Fruit fly (Drosophila melanogaster) whole organism, embryonic: Measurements from ENCODE around the gene mon2.

Source experiments
- Atf6 ChIP-seq: fragments of 200-800 bp; sonication (Bioruptor generic); IDR thresholded peaks from 2 replicates; pipeline ENCODE4 v1.3.6; 2022; ENCODE audit warnings: missing biosample characterization, missing genetic modification characterization
- Blimp-1 ChIP-seq: fragments of 200-800 bp; sonication (Bioruptor generic); optimal IDR thresholded peaks from 3 replicates; lab custom pipeline; 2018; ENCODE audit warnings: missing biosample characterization, missing genetic modification characterization, mild to moderate bottlenecking, moderate library complexity, missing genetic modification reagents
- CG10267 ChIP-seq: fragments of 200-800 bp; sonication (Bioruptor generic); optimal IDR thresholded peaks from 2 replicates; lab custom pipeline; 2018; ENCODE audit warnings: missing biosample characterization, mild to moderate bottlenecking, missing genetic modification characterization, moderate library complexity
- CG10274 ChIP-seq: fragments of 200-800 bp; sonication (Bioruptor generic); optimal IDR thresholded peaks from 3 replicates; lab custom pipeline; 2017; ENCODE audit warnings: missing biosample characterization, mild to moderate bottlenecking, missing genetic modification characterization
- CG12236 ChIP-seq: fragments of 200-800 bp; sonication (Bioruptor generic); optimal IDR thresholded peaks from 2 replicates; lab custom pipeline; 2016; ENCODE audit warnings: missing biosample characterization, missing genetic modification characterization
- CG12391 ChIP-seq: fragments of 200-800 bp; sonication (Bioruptor generic); optimal IDR thresholded peaks from 3 replicates; lab custom pipeline; 2018; ENCODE audit warnings: missing biosample characterization, mild to moderate bottlenecking, missing genetic modification characterization, moderate library complexity
- CG12744 ChIP-seq: fragments of 200-800 bp; sonication (Bioruptor generic); optimal IDR thresholded peaks from 2 replicates; lab custom pipeline; 2016; ENCODE audit warnings: missing biosample characterization, missing genetic modification characterization
- CG12769 ChIP-seq: fragments of 200-800 bp; sonication (Bioruptor generic); optimal IDR thresholded peaks from 2 replicates; lab custom pipeline; 2019; ENCODE audit warnings: missing biosample characterization, mild to moderate bottlenecking, missing genetic modification characterization, moderate library complexity
- CG16815 ChIP-seq: fragments of 200-800 bp; sonication (Bioruptor generic); optimal IDR thresholded peaks from 3 replicates; lab custom pipeline; 2017; ENCODE audit warnings: missing biosample characterization, mild to moderate bottlenecking, missing genetic modification characterization
- CG18476 ChIP-seq: fragments of 200-800 bp; sonication (Bioruptor generic); optimal IDR thresholded peaks from 2 replicates; lab custom pipeline; 2016; ENCODE audit warnings: missing biosample characterization, mild to moderate bottlenecking, missing genetic modification characterization
- CG3163 ChIP-seq: fragments of 200-800 bp; sonication (Bioruptor generic); optimal IDR thresholded peaks from 3 replicates; lab custom pipeline; 2016; ENCODE audit warnings: missing biosample characterization, missing genetic modification characterization
- CG33557 ChIP-seq: fragments of 200-800 bp; sonication (Bioruptor generic); optimal IDR thresholded peaks from 2 replicates; lab custom pipeline; 2019; ENCODE audit warnings: missing biosample characterization, mild to moderate bottlenecking, missing genetic modification characterization, moderate library complexity
- CG34376 ChIP-seq: fragments of 200-800 bp; sonication (Bioruptor generic); optimal IDR thresholded peaks from 2 replicates; lab custom pipeline; 2018; ENCODE audit warnings: missing biosample characterization, mild to moderate bottlenecking, missing genetic modification characterization
- CG43689 ChIP-seq: fragments of 200-800 bp; sonication (Bioruptor generic); IDR thresholded peaks from 2 replicates; pipeline ENCODE4 v1.3.6; 2022; ENCODE audit warnings: missing biosample characterization, missing genetic modification characterization
- CG6854 ChIP-seq: fragments of 200-800 bp; sonication (Bioruptor generic); optimal IDR thresholded peaks from 3 replicates; lab custom pipeline; 2017; ENCODE audit warnings: missing biosample characterization, mild to moderate bottlenecking, missing genetic modification characterization
- CG8765 ChIP-seq: fragments of 200-800 bp; sonication (Bioruptor generic); IDR thresholded peaks from 2 replicates; pipeline ENCODE4 v1.3.6; 2022; ENCODE audit warnings: missing biosample characterization, missing genetic modification characterization
- CG9609 ChIP-seq: fragments of 200-800 bp; sonication (Bioruptor generic); optimal IDR thresholded peaks from 3 replicates; lab custom pipeline; 2016; ENCODE audit warnings: missing biosample characterization, missing genetic modification characterization
- CG9817 ChIP-seq: fragments of 200-800 bp; sonication (Bioruptor generic); optimal IDR thresholded peaks from 2 replicates; lab custom pipeline; 2018; ENCODE audit warnings: missing biosample characterization, mild to moderate bottlenecking, missing genetic modification characterization, moderate library complexity
- D ChIP-seq, 2 experiments: fragments of 200-800 bp in 1 of 2; fragments of >200 bp in 1 of 2; sonication (Bioruptor generic) in 1 of 2; optimal IDR thresholded peaks; 2 replicates in 1 of 2; 3 replicates in 1 of 2; lab custom pipeline; 2017; ENCODE audit warnings: mild to moderate bottlenecking in 1 of 2, missing biosample characterization in 1 of 2, missing genetic modification characterization in 1 of 2, missing genetic modification reagents in 1 of 2
- D19A ChIP-seq: fragments of 200-800 bp; optimal IDR thresholded peaks from 3 replicates; lab custom pipeline; 2019; ENCODE audit warnings: missing biosample characterization, mild to moderate bottlenecking, missing genetic modification characterization, moderate library complexity
- Dad ChIP-seq: fragments of 200-800 bp; sonication (Bioruptor generic); optimal IDR thresholded peaks from 3 replicates; lab custom pipeline; 2016; ENCODE audit warnings: missing biosample characterization, missing genetic modification characterization
- Deaf1 ChIP-seq: fragments of 200-800 bp; optimal IDR thresholded peaks from 3 replicates; lab custom pipeline; 2019; ENCODE audit warnings: missing biosample characterization, mild to moderate bottlenecking, missing genetic modification characterization, moderate library complexity
- Dp ChIP-seq: fragments of 200-800 bp; sonication (Bioruptor generic); optimal IDR thresholded peaks from 2 replicates; lab custom pipeline; 2018; ENCODE audit warnings: missing biosample characterization, mild to moderate bottlenecking, missing genetic modification characterization, moderate library complexity
- ERR ChIP-seq: fragments of 200-800 bp; sonication (Bioruptor generic); optimal IDR thresholded peaks from 2 replicates; lab custom pipeline; 2016; ENCODE audit warnings: missing biosample characterization, missing genetic modification characterization
- HLH4C ChIP-seq: fragments of 200-800 bp; sonication (Bioruptor generic); IDR thresholded peaks from 3 replicates; pipeline ENCODE4 v1.3.6; 2022; ENCODE audit warnings: missing biosample characterization, missing genetic modification characterization; ENCODE audit not compliant: partially characterized antibody
- MESR4 ChIP-seq: fragments of 200-800 bp; sonication (Bioruptor generic); optimal IDR thresholded peaks from 2 replicates; lab custom pipeline; 2018; ENCODE audit warnings: missing biosample characterization, mild to moderate bottlenecking, missing genetic modification characterization, moderate library complexity
- Meics ChIP-seq: fragments of 200-800 bp; sonication (Bioruptor generic); optimal IDR thresholded peaks from 2 replicates; lab custom pipeline; 2017; ENCODE audit warnings: missing biosample characterization, mild to moderate bottlenecking, missing genetic modification characterization
- NK7.1 ChIP-seq: fragments of 200-800 bp; sonication (Bioruptor generic); optimal IDR thresholded peaks from 3 replicates; lab custom pipeline; 2016; ENCODE audit warnings: missing biosample characterization, missing genetic modification characterization
- Oaz ChIP-seq: fragments of 200-800 bp; sonication (Bioruptor generic); IDR thresholded peaks from 2 replicates; pipeline ENCODE4 v1.3.6; 2022; ENCODE audit warnings: missing biosample characterization, missing genetic modification characterization
- Ptx1 ChIP-seq: fragments of 200-800 bp; sonication (Bioruptor generic); IDR thresholded peaks from 2 replicates; pipeline ENCODE4 v1.3.6; 2022; ENCODE audit warnings: missing biosample characterization, missing genetic modification characterization
- Ravus ChIP-seq: fragments of 200-800 bp; sonication (Bioruptor generic); IDR thresholded peaks from 2 replicates; pipeline ENCODE4 v1.3.6; 2022; ENCODE audit warnings: missing biosample characterization, missing genetic modification characterization
- Sin3A ChIP-seq: fragments of >200 bp; optimal IDR thresholded peaks from 2 replicates; lab custom pipeline; 2018
- Spps ChIP-seq: fragments of 200-800 bp; sonication (Bioruptor generic); optimal IDR thresholded peaks from 2 replicates; lab custom pipeline; 2018; ENCODE audit warnings: missing biosample characterization, mild to moderate bottlenecking, missing genetic modification characterization
- Tbp ChIP-seq: fragments of >200 bp; optimal IDR thresholded peaks from 2 replicates; lab custom pipeline; 2018; ENCODE audit warnings: missing biosample characterization, missing genetic modification characterization
- YL-1 ChIP-seq: fragments of 200-800 bp; sonication (Bioruptor generic); optimal IDR thresholded peaks from 3 replicates; lab custom pipeline; 2017; ENCODE audit warnings: missing biosample characterization, mild to moderate bottlenecking, missing genetic modification characterization
- dati ChIP-seq: fragments of 200-800 bp; sonication (Bioruptor generic); IDR thresholded peaks from 2 replicates; pipeline ENCODE4 v1.3.6; 2022; ENCODE audit warnings: missing biosample characterization, missing genetic modification characterization
- dm ChIP-seq: fragments of 200-800 bp; sonication (Bioruptor generic); optimal IDR thresholded peaks from 3 replicates; lab custom pipeline; 2016; ENCODE audit warnings: missing biosample characterization, missing genetic modification characterization
- ftz-f1 ChIP-seq: fragments of 200-800 bp; sonication (Bioruptor generic); optimal IDR thresholded peaks from 2 replicates; lab custom pipeline; 2016; ENCODE audit warnings: missing biosample characterization, missing genetic modification characterization
- grau ChIP-seq: fragments of 200-800 bp; optimal IDR thresholded peaks from 3 replicates; lab custom pipeline; 2019; ENCODE audit warnings: missing biosample characterization, mild to moderate bottlenecking, missing genetic modification characterization, moderate library complexity
- gro ChIP-seq: fragments of 200-800 bp; sonication (Bioruptor generic); optimal IDR thresholded peaks from 2 replicates; lab custom pipeline; 2016; ENCODE audit warnings: missing biosample characterization, missing genetic modification characterization
- h ChIP-seq: fragments of >200 bp; optimal IDR thresholded peaks from 2 replicates; lab custom pipeline; 2017
- her ChIP-seq: fragments of 200-800 bp; sonication (Bioruptor generic); optimal IDR thresholded peaks from 2 replicates; lab custom pipeline; 2016; ENCODE audit warnings: missing biosample characterization, missing genetic modification characterization
- maf-S ChIP-seq: fragments of 200-800 bp; sonication (Bioruptor generic); optimal IDR thresholded peaks from 2 replicates; lab custom pipeline; 2016; ENCODE audit warnings: missing biosample characterization, missing genetic modification characterization
- nerfin-1 ChIP-seq: fragments of 200-800 bp; sonication (Bioruptor generic); optimal IDR thresholded peaks from 3 replicates; lab custom pipeline; 2019; ENCODE audit warnings: missing biosample characterization, mild to moderate bottlenecking, missing genetic modification characterization, moderate library complexity
- nerfin-2 ChIP-seq: fragments of 200-800 bp; sonication (Bioruptor generic); IDR thresholded peaks from 2 replicates; pipeline ENCODE4 v1.3.6; 2022; ENCODE audit warnings: missing biosample characterization, missing genetic modification characterization; ENCODE audit not compliant: partially characterized antibody
- schlank ChIP-seq: fragments of 200-800 bp; sonication (Bioruptor generic); optimal IDR thresholded peaks from 2 replicates; lab custom pipeline; 2018; ENCODE audit warnings: missing biosample characterization, mild to moderate bottlenecking, missing genetic modification characterization
- tgo ChIP-seq: fragments of 200-800 bp; sonication (Bioruptor generic); IDR thresholded peaks from 3 replicates; pipeline ENCODE4 v1.3.6; 2022; ENCODE audit warnings: missing biosample characterization, missing genetic modification characterization
- ttk ChIP-seq: fragments of 200-800 bp; sonication (Bioruptor generic); IDR thresholded peaks from 2 replicates; pipeline ENCODE4 v2.1.2; 2022; ENCODE audit warnings: missing biosample characterization, missing genetic modification characterization
- usp ChIP-seq: fragments of >200 bp; optimal IDR thresholded peaks from 2 replicates; lab custom pipeline; 2017; ENCODE audit warnings: missing biosample characterization, missing genetic modification characterization
- wor ChIP-seq: fragments of 200-800 bp; sonication (Bioruptor generic); IDR thresholded peaks from 2 replicates; pipeline ENCODE4 v1.3.6; 2022; ENCODE audit warnings: missing biosample characterization, missing genetic modification characterization

The mon2 gene

DNA sequence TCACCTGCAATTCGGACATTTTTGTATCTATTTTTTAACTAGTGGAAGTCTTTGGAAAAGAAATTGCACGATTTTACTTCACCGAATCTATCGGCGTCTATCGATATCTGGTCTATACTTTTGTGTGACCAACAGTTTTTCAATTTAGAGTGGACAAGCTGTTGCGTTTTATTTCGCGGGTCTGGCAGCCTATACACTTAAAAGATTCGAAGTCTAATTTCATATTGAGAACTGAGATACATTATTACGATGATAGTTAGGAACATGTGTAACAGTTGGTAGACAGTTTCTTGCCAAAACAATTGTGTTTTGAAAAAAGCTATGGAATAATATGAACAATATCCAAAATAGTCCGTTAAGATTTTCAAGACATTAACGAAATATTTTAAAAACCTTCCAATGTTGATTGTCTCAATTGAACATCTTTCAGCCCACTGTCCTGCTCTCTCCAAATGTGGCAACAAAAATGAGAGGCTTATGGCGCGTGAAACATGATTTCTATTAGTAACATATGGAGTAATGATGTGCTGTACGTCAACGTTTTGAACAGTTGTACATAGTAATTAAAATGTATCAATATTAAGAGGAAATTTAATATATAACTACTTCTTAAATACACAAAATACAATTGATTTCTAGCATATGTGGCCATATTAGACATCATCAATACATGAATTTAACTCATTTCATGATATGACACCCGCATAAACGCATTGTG, 38.7 kb upstream of the mon2 start, which contains the start of gene Acbp1 (continued):
- TF ChIP-seq CG6854 (GFP tag; lab: Kevin White, UChicago): peak; percentile 99
- TF ChIP-seq CG12769 (tag; lab: Kevin White, UChicago): peak; percentile 97
- TF ChIP-seq nerfin-2: peak; percentile 71
- peak; percentile 93 for TF ChIP-seq schlank (tag; lab: Kevin White, UChicago)
- TF ChIP-seq CG43689 (GFP tag; lab: Robert Waterston, UW): peak; percentile 39
- peak; percentile 98 for TF ChIP-seq CG10267 (tag; lab: Kevin White, UChicago)
- peak; percentile 76 for TF ChIP-seq Oaz (GFP tag; lab: Robert Waterston, UW)
- peak; percentile 4; the same call in 1 of the 2 replicates for TF ChIP-seq Ravus
- peak; percentile 99 for TF ChIP-seq CG12391 (tag; lab: Kevin White, UChicago)
- no peak for TF ChIP-seq h
- TF ChIP-seq CG34376 (GFP tag; lab: Kevin White, UChicago): peak; percentile 100
- peak; percentile 91 for TF ChIP-seq dm (GFP tag; lab: Kevin White, UChicago)
- peak; percentile 68; the same call in 1 of the 3 replicates for TF ChIP-seq HLH4C (GFP tag; lab: Robert Waterston, UW)
- TF ChIP-seq Blimp-1 (GFP tag; lab: Kevin White, UChicago): peak; percentile 96
- TF ChIP-seq CG33557 (GFP tag; lab: Kevin White, UChicago): peak; percentile 98
- peak; percentile 94 for TF ChIP-seq Atf6
- peak; percentile 94 for TF ChIP-seq CG18476
- TF ChIP-seq grau (tag; lab: Kevin White, UChicago): peak; percentile 98
- TF ChIP-seq D (optimal IDR thresholded peaks at IDR 0.05; lab: Kevin White, UChicago): no peak
- peak; percentile 95 for TF ChIP-seq D (GFP tag; optimal IDR thresholded peaks at IDR 0.05; lab: Kevin White, UChicago)
- TF ChIP-seq wor: peak; percentile 68
- TF ChIP-seq CG12744 (GFP tag; lab: Kevin White, UChicago): peak; percentile 94
- peak; percentile 61 for TF ChIP-seq Dp (GFP tag; lab: Kevin White, UChicago)
- peak; percentile 60 for TF ChIP-seq dati (GFP tag; lab: Robert Waterston, UW)
- peak; percentile 95 for TF ChIP-seq ERR (GFP tag; lab: Kevin White, UChicago)
- TF ChIP-seq CG9609 (GFP tag; lab: Kevin White, UChicago): peak; percentile 96
- peak; percentile 91 for TF ChIP-seq Dad (GFP tag; lab: Kevin White, UChicago)
- TF ChIP-seq, all 482 proteins: peak for 458

DNA sequence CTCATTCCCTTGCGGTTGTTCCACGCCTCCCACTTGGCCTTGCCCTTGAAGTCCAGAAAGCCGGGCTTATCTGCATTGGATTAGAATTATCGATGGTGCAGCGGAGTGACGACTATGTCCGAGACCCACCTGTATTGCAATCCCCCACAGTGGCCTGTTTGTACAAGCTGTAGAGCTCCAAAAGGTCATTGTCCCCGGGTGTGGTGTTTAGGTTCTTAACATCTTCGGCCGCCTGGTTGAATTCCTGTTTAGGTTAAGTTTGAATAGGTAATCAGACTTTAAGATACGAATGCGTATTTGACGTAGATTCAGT, 38.1 kb upstream of the mon2 start:
- TF ChIP-seq gro (GFP tag; lab: Kevin White, UChicago): no peak
- no peak for TF ChIP-seq HLH4C (GFP tag; lab: Robert Waterston, UW)
- no peak for TF ChIP-seq YL-1 (GFP tag; lab: Kevin White, UChicago)
- no peak for TF ChIP-seq Meics (GFP tag; lab: Kevin White, UChicago)
- TF ChIP-seq ftz-f1 (GFP tag; lab: Kevin White, UChicago): peak; percentile 26
- no peak for TF ChIP-seq CG16815 (GFP tag; lab: Kevin White, UChicago)
- no peak for TF ChIP-seq Spps
- TF ChIP-seq D19A (tag; lab: Kevin White, UChicago): no peak
- TF ChIP-seq ttk (GFP tag; lab: Robert Waterston, UW): no peak
- TF ChIP-seq MESR4 (GFP tag; lab: Kevin White, UChicago): peak; percentile 51
- no peak for TF ChIP-seq NK7.1 (GFP tag; lab: Kevin White, UChicago)
- TF ChIP-seq Deaf1: no peak
- no peak for TF ChIP-seq CG8765 (GFP tag; lab: Robert Waterston, UW)
- TF ChIP-seq tgo (GFP tag; lab: Robert Waterston, UW): no peak
- TF ChIP-seq nerfin-1 (tag; lab: Kevin White, UChicago): no peak
- peak; percentile 37 for TF ChIP-seq D (optimal IDR thresholded peaks at IDR 0.05; lab: Kevin White, UChicago)
- TF ChIP-seq D (GFP tag; optimal IDR thresholded peaks at IDR 0.05; lab: Kevin White, UChicago): no peak
- TF ChIP-seq usp (GFP tag; lab: Kevin White, UChicago): peak; percentile 12
- TF ChIP-seq CG10274 (GFP tag; lab: Kevin White, UChicago): no peak
- TF ChIP-seq CG3163 (GFP tag; lab: Kevin White, UChicago): no peak
- TF ChIP-seq Ptx1 (GFP tag; lab: Robert Waterston, UW): no peak
- no peak for TF ChIP-seq Tbp (GFP tag; lab: Kevin White, UChicago)
- TF ChIP-seq Sin3A (lab: Kevin White, UChicago): no peak
- no peak for TF ChIP-seq CG12236 (GFP tag; lab: Kevin White, UChicago)
- no peak for TF ChIP-seq CG9817 (tag; lab: Kevin White, UChicago)
- no peak for TF ChIP-seq her (GFP tag; lab: Kevin White, UChicago)
- TF ChIP-seq maf-S: no peak
